Fruit fly (Drosophila melanogaster) whole organism: Measurements from ENCODE around the gene Trs23.

Experiments
- CG8478 ChIP-seq: fragments of >200 bp; optimal IDR thresholded peaks from 2 replicates; lab custom pipeline; 2018; ENCODE audit warnings: inconsistent platforms
- Dll ChIP-seq: fragments of >200 bp; optimal IDR thresholded peaks from 2 replicates; lab custom pipeline; 2017
- pan ChIP-seq: fragments of >200 bp; optimal IDR thresholded peaks from 2 replicates; lab custom pipeline; 2017
- psq ChIP-seq: fragments of >200 bp; optimal IDR thresholded peaks from 2 replicates; lab custom pipeline; 2017
- usp ChIP-seq: fragments of >200 bp; optimal IDR thresholded peaks from 2 replicates; lab custom pipeline; 2017; ENCODE audit warnings: missing biosample characterization, missing genetic modification characterization, mixed read lengths

DNA sequence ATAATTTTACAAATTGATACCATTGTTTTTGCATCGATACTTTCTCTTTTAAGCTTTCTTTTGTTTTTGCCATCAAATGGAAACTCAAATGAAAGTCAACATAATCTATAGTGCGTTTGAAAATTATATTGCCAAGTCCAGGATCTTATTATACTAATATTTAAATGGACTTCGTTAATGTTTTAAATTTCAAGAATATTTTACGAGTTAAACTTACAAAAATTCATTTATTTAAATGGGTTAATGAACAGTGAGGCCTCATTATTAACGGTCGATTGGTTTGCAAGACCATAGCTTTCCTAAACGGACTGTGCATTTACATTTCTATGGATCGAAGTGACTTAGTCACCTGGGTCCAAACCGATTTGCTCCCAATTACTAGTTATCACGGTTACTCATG is 50.4 kb downstream of the Trs23 start:
- TF ChIP-seq Dll (lab: Kevin White, UChicago): no peak
- TF ChIP-seq psq (lab: Kevin White, UChicago): no peak
- no peak for TF ChIP-seq CG8478 (lab: Kevin White, UChicago)
- no peak for TF ChIP-seq pan (lab: Kevin White, UChicago)
- no peak for TF ChIP-seq usp (GFP tag; lab: Kevin White, UChicago)
